Worm (Caenorhabditis elegans): ENCODE results near the gene C34E10.10.

DNA sequence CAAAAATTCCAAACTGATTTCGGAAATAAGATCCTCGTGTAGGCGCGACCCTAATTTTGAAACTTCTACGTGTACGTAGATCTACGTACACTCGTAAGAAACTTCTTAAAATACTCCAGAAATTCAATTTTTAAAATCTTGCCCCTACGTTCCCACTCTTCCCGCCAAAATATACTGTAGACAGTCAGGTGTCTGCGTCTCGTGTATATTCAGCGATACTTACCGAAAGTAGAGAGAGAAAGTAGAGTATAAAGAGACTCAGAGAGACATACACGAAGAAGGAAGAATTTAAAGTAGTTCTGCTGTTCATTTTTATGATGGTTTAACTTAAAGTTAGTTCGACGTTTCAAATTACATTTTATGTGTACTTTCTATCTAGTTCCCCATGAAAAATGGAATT, 34.4 kb downstream of the C34E10.10 start:
- TF ChIP-seq him-1 (tag; optimal IDR thresholded peaks at IDR 0.05), result no peak
- no peak for TF ChIP-seq T26A5.8 (tag; optimal IDR thresholded peaks at IDR 0.05)
- no peak for TF ChIP-seq F37B4.10 (GFP tag; IDR thresholded peaks at IDR 0.05)
- no peak for TF ChIP-seq dpff-1 (tag; optimal IDR thresholded peaks at IDR 0.05)
- TF ChIP-seq ama-1 (optimal IDR thresholded peaks at IDR 0.05), result no peak
- TF ChIP-seq ama-1 (GFP tag; optimal IDR thresholded peaks at IDR 0.05), result no peak
- no peak for TF ChIP-seq bed-2 (GFP tag; IDR thresholded peaks at IDR 0.05)
